Fruit fly (Drosophila melanogaster) S2 (cell line): ENCODE measurements around the gene CG13692.

ENCODE experiments used
- CG8478 ChIP-seq: fragments of >200 bp; optimal IDR thresholded peaks from 2 replicates; lab custom pipeline; 2018
- CTCF ChIP-seq, 2 experiments: fragments of >200 bp; optimal IDR thresholded peaks; 2 replicates each; lab custom pipeline; 2018

CG13692 gene

dm6 chr2L:471021-471479 lies 49.5 kb downstream of the CG13692 start:
- TF ChIP-seq CTCF (optimal IDR thresholded peaks at IDR 0.05; lab: Kevin White, UChicago) (no peak), CG8478 (lab: Kevin White, UChicago) (no peak)
